Fruit fly (Drosophila melanogaster): ENCODE results near the gene CG34456.

The CG34456 gene

DNA sequence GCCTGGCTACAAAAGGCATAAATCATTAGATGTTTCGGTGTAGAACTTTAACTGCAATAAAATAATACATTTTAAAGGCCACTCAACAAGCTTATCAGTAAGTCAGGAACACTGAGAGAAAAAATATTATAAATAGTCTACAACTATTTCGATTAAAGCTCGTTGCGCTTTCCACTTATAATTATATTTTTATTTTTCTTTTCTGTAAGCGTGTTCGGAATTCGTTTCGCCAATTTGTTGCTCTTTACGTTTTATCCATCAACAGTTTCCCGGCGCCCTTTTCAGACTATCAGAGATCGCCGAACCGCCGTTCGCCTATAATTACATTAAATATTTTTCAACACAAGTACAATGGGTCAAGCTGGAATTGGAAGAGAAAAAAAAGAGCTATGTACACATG, 22.9 kb upstream of the CG34456 start:
- TF ChIP-seq CG1620 (GFP tag; optimal IDR thresholded peaks at IDR 0.05) = no peak
- TF ChIP-seq CG33017 (tag; optimal IDR thresholded peaks at IDR 0.05) = peak; percentile 5
- TF ChIP-seq CG11617 (GFP tag; optimal IDR thresholded peaks at IDR 0.05) = no peak
- TF ChIP-seq kay (GFP tag; ENCODE audit: borderline replicate concordance) = peak; percentile 77
- peak; percentile 15 for TF ChIP-seq CG5204 (GFP tag; optimal IDR thresholded peaks at IDR 0.05)
- TF ChIP-seq Mnt (GFP tag; optimal IDR thresholded peaks at IDR 0.05) = no peak

DNA sequence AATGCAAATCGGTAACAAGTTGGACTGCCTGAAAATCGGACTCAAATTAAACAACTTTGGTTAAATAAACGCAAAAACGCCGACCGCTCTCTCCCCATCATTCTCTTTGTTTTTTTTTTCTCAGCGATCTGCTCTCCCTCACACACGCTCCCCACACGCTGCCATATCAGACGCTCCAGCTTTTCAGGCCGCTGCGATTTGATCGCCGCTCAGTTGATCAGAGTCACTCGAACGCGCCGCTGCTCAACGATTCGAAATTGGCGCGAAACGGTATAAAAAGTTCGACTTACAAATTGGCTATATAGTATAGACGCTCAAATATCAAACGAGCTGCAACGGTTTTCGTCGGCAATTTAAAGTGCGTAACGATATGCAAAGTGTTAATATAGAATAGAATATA, 21.7 kb upstream of the CG34456 start:
- TF ChIP-seq kay (GFP tag; ENCODE audit: borderline replicate concordance) = no peak
- TF ChIP-seq CG1620 (GFP tag; optimal IDR thresholded peaks at IDR 0.05) = no peak
- TF ChIP-seq CG12768 (GFP tag; optimal IDR thresholded peaks at IDR 0.05) = peak; percentile 40
- TF ChIP-seq Hr96 (GFP tag; optimal IDR thresholded peaks at IDR 0.05) = peak; percentile 1
- TF ChIP-seq Mnt (GFP tag; optimal IDR thresholded peaks at IDR 0.05) = peak; percentile 30

DNA sequence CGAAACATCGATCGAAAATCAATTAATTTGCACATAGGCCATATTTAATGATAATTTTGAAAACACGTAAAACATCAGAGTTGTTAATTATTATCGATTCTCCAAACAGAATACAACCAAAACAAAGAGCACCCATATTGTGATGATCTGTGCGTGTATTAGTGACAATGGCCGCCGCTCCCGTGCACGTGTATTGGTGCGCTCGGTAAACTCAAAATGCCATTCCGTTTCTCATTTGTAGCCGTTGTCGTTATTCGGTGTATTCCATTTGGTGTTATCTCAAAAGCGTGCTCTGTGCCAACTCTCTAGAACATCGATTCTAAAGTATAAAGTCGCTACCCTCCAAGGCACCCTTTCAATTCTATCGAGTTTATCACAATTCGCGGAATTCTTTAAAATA, 21.1 kb upstream of the CG34456 start:
- no peak for TF ChIP-seq tj (GFP tag; optimal IDR thresholded peaks at IDR 0.05)
- TF ChIP-seq cnc (optimal IDR thresholded peaks at IDR 0.05) = no peak
- TF ChIP-seq CG7045 (GFP tag; optimal IDR thresholded peaks at IDR 0.05) = no peak
- no peak for TF ChIP-seq toe (GFP tag; optimal IDR thresholded peaks at IDR 0.05)
- no peak for TF ChIP-seq kay (GFP tag; ENCODE audit: borderline replicate concordance)
- TF ChIP-seq Crg-1 (GFP tag; optimal IDR thresholded peaks at IDR 0.05) = no peak
- TF ChIP-seq ovo (GFP tag; optimal IDR thresholded peaks at IDR 0.05) = no peak
- TF ChIP-seq cic (GFP tag; optimal IDR thresholded peaks at IDR 0.05) = peak; percentile 21
- TF ChIP-seq Mnt (GFP tag; optimal IDR thresholded peaks at IDR 0.05) = no peak
- no peak for TF ChIP-seq CG33017 (tag; optimal IDR thresholded peaks at IDR 0.05)
- peak; percentile 2 for TF ChIP-seq CG12768 (GFP tag; optimal IDR thresholded peaks at IDR 0.05)
- TF ChIP-seq Clk (GFP tag; optimal IDR thresholded peaks at IDR 0.05) = no peak
- TF ChIP-seq bab1 (GFP tag; optimal IDR thresholded peaks at IDR 0.05) = no peak
- no peak for TF ChIP-seq CG11617 (GFP tag; optimal IDR thresholded peaks at IDR 0.05)
- no peak for TF ChIP-seq pad (GFP tag; optimal IDR thresholded peaks at IDR 0.05)
- no peak for TF ChIP-seq CG1620 (GFP tag; optimal IDR thresholded peaks at IDR 0.05)
- TF ChIP-seq Hr96 (GFP tag; optimal IDR thresholded peaks at IDR 0.05) = no peak
- TF ChIP-seq CG14711 (tag; optimal IDR thresholded peaks at IDR 0.05) = no peak

DNA sequence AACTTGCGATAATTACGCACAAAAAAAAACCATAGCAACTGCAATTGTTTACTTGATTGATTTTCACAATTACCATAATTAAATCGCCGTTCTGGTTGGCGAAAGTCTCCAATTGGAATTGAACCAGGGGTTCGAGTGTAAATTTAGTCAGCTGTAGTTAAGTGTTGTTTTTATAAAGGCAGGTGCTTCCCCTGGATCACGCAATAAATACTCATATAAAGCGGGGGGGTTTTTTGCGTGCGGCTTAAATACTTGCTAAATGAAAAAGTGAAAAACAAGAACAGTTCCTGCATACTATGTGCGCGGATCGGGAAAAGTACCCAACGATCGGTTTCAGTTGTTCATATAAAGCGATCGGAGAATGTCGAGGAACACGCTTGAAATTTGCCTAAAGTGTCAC, 17.9 kb upstream of the CG34456 start:
- no peak for TF ChIP-seq Hr96 (GFP tag; optimal IDR thresholded peaks at IDR 0.05)
- no peak for TF ChIP-seq CG14711 (tag; optimal IDR thresholded peaks at IDR 0.05)
- TF ChIP-seq CG12768 (GFP tag; optimal IDR thresholded peaks at IDR 0.05) = peak; percentile 42
- no peak for TF ChIP-seq cic (GFP tag; optimal IDR thresholded peaks at IDR 0.05)

DNA sequence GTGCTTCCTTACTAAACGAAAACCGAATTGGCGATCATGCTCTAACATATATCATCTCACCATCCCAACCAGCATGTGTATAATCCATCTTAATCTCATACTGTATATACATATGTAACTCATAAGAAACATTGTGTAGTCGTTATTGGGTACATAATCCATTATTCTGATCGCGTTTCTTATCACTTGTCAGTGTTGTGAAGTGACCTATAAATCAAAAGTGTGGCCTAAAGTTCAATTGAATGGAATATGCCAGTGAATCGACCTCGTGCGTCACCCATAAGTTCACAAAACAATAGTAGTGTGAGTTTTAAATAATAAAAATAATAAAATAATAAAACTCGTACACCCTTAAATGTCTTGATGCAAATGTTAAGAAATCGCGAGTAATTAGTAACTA, 16.8 kb upstream of the CG34456 start:
- TF ChIP-seq bab1 (GFP tag; optimal IDR thresholded peaks at IDR 0.05) = no peak
- TF ChIP-seq tj (GFP tag; optimal IDR thresholded peaks at IDR 0.05) = no peak
- TF ChIP-seq Mnt (GFP tag; optimal IDR thresholded peaks at IDR 0.05) = no peak
- no peak for TF ChIP-seq CG11617 (GFP tag; optimal IDR thresholded peaks at IDR 0.05)
- no peak for TF ChIP-seq Crg-1 (GFP tag; optimal IDR thresholded peaks at IDR 0.05)
- no peak for TF ChIP-seq CG7101 (tag; optimal IDR thresholded peaks at IDR 0.05)
- no peak for TF ChIP-seq cnc (optimal IDR thresholded peaks at IDR 0.05)
- no peak for TF ChIP-seq Hr96 (GFP tag; optimal IDR thresholded peaks at IDR 0.05)
- TF ChIP-seq ovo (GFP tag; optimal IDR thresholded peaks at IDR 0.05) = no peak
- no peak for TF ChIP-seq CG7045 (GFP tag; optimal IDR thresholded peaks at IDR 0.05)
- TF ChIP-seq kay (GFP tag; ENCODE audit: borderline replicate concordance) = no peak
- TF ChIP-seq CG14711 (tag; optimal IDR thresholded peaks at IDR 0.05) = no peak
- no peak for TF ChIP-seq toe (GFP tag; optimal IDR thresholded peaks at IDR 0.05)
- no peak for TF ChIP-seq Clk (GFP tag; optimal IDR thresholded peaks at IDR 0.05)
- TF ChIP-seq pad (GFP tag; optimal IDR thresholded peaks at IDR 0.05) = no peak
- TF ChIP-seq CG33017 (tag; optimal IDR thresholded peaks at IDR 0.05) = no peak
- no peak for TF ChIP-seq CG12768 (GFP tag; optimal IDR thresholded peaks at IDR 0.05)
- no peak for TF ChIP-seq CG5204 (GFP tag; optimal IDR thresholded peaks at IDR 0.05)
- TF ChIP-seq cic (GFP tag; optimal IDR thresholded peaks at IDR 0.05) = no peak

DNA sequence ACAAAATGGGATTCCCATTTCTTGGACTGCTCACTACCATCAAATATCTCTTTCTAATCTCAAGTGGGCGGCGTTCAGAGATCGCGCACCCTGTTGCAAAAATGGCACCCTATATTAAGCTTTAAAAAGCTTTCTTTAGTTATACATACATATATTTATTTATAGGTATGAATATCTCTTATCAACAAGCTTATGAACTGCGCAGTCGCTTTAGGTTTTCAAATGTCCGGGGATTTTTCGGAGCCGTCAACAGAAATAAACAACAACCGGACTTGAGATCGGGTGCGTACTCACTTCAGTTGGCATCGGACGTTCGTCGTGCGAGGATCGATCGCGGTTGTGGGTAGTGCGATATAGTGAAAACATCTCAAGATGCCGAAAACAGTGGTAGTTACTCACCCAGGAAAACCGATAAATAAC, 12.6 kb upstream of the CG34456 start, which contains the start of gene PGRP-LF:
TSS of gene PGRP-LF (plus strand) at position 296 of the 420 bp plus-strand sequence.
- TF ChIP-seq CG5204 (GFP tag; optimal IDR thresholded peaks at IDR 0.05) (peak; percentile 38), Mnt (GFP tag; optimal IDR thresholded peaks at IDR 0.05) (peak; percentile 60), CG14711 (tag; optimal IDR thresholded peaks at IDR 0.05) (no peak), CG1620 (GFP tag; optimal IDR thresholded peaks at IDR 0.05) (no peak), kay (GFP tag; ENCODE audit: borderline replicate concordance) (peak; percentile 99), toe (GFP tag; optimal IDR thresholded peaks at IDR 0.05) (peak; percentile 50), cic (GFP tag; optimal IDR thresholded peaks at IDR 0.05) (peak; percentile 92), Clk (GFP tag; optimal IDR thresholded peaks at IDR 0.05) (peak; percentile 5), CG7101 (tag; optimal IDR thresholded peaks at IDR 0.05) (peak; percentile 54), bab1 (GFP tag; optimal IDR thresholded peaks at IDR 0.05) (peak; percentile 24), CG12768 (GFP tag; optimal IDR thresholded peaks at IDR 0.05) (peak; percentile 85), ovo (GFP tag; optimal IDR thresholded peaks at IDR 0.05) (no peak), Hr96 (GFP tag; optimal IDR thresholded peaks at IDR 0.05) (peak; percentile 36), CG33017 (tag; optimal IDR thresholded peaks at IDR 0.05) (peak; percentile 74), pad (GFP tag; optimal IDR thresholded peaks at IDR 0.05) (no peak), CG7045 (GFP tag; optimal IDR thresholded peaks at IDR 0.05) (no peak), CG11617 (GFP tag; optimal IDR thresholded peaks at IDR 0.05) (peak; percentile 7), cnc (optimal IDR thresholded peaks at IDR 0.05) (no peak)

DNA sequence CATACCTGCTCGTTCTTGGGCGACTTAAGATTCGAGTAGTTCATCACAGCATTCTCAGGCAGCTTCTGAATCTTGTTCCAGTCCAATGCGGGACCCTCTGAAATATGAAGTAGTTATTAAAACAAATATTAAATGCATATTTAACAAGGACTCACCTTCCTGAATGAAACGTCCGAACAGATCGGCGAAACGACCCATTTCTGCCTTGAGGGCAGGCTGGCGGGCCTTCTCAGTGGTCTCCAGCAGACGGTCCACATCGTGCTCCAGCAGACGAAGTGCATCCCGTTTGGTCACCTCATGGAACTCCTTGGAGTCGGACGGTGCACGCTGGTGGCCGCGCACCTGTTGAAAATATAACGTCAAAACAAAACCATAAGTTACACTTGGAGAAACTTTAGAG, 8.2 kb upstream of the CG34456 start, which contains the start of gene CG32040:
TSS of gene CG32040 (plus strand) at position 301 of the 400 bp plus-strand sequence.
- no peak for TF ChIP-seq cnc (optimal IDR thresholded peaks at IDR 0.05)
- TF ChIP-seq pad (GFP tag; optimal IDR thresholded peaks at IDR 0.05) = no peak
- TF ChIP-seq Hr96 (GFP tag; optimal IDR thresholded peaks at IDR 0.05) = no peak
- TF ChIP-seq tj (GFP tag; optimal IDR thresholded peaks at IDR 0.05) = no peak

All from whole organism, adult.